Fruit fly (Drosophila melanogaster): ENCODE data around the gene CG31639.

DNA sequence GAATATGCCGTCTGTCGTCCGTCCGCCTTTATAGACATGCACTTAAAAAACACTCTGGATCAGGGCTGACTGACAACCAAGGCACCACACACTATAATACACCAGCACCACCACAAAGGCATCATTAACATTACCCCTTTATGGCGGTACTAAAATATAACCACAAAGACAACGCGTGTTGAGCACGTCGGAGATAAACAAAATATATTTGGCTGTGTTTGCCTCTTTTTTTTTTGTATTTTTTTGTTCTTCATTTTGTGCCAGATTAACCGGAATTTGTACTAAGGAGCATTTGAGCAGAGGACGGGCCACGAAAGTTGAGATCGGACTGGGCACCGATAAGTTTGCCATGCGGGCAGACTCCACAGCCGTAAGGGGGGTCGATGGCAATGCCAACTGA lies 39.1 kb upstream of the CG31639 start:
- TF ChIP-seq CG11762 (GFP tag; optimal IDR thresholded peaks at IDR 0.05; ENCODE audit: insufficient read depth) (no peak), acj6 (GFP tag; optimal IDR thresholded peaks at IDR 0.05) (no peak)
